Worm (Caenorhabditis elegans): ENCODE measurements around the gene asp-13.

DNA sequence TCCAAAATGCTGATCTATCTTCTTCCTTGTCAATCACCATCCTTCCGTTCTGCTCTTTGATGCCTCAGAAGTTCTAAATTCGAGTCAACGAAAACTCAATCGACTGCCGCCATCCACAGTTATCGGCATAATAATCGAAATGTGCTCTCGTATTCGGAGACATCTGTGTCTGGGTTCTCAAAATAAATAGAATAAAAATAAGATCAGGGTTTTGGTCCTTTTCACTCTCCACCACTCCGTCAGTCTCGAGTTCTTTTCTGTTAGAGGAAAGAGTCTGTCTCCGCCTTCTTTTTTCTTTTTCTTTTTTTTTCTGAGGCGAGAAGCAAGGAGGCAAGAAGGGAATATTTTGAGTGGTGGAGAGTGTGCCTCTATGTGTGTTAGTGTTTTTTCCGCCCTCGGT, 19.2 kb downstream of the asp-13 start, which contains the start of gene F41E6.17:
- TF ChIP-seq daf-19 (GFP tag; conservative IDR thresholded peaks at IDR 0.05) = no peak
- TF ChIP-seq ztf-11 (tag; optimal IDR thresholded peaks at IDR 0.05) = no peak
- no peak for TF ChIP-seq nhr-48 (tag; optimal IDR thresholded peaks at IDR 0.05)
- no peak for TF ChIP-seq unc-39 (tag; optimal IDR thresholded peaks at IDR 0.05)
- TF ChIP-seq ama-1 (optimal IDR thresholded peaks at IDR 0.05) = no peak
- TF ChIP-seq pha-4 (GFP tag; IDR thresholded peaks at IDR 0.05) = no peak
- no peak for TF ChIP-seq pha-4 (tag; optimal IDR thresholded peaks at IDR 0.05)
- TF ChIP-seq unc-62 (GFP tag; optimal IDR thresholded peaks at IDR 0.05 in 1 of 2) = no peak
- TF ChIP-seq unc-62 (tag; optimal IDR thresholded peaks at IDR 0.05) = no peak
